Worm (Caenorhabditis elegans) whole organism, late embryonic: Measurements from ENCODE around the gene F25H9.2.

ENCODE experiments used
- C38D4.7 ChIP-seq: fragments of 200-800 bp; sonication (Bioruptor generic); optimal IDR thresholded peaks from 2 replicates; lab custom pipeline; 2018; ENCODE audit warnings: mild to moderate bottlenecking, missing genetic modification characterization, moderate library complexity, missing compliant biosample characterization
- F13H6.1 ChIP-seq: sonication (generic microtip); optimal IDR thresholded peaks from 2 replicates; lab custom pipeline; 2016; ENCODE audit warnings: missing genetic modification characterization, missing compliant biosample characterization
- K02D7.2 ChIP-seq: sonication (generic microtip); optimal IDR thresholded peaks from 2 replicates; lab custom pipeline; 2017; ENCODE audit warnings: mild to moderate bottlenecking, missing genetic modification characterization, missing compliant biosample characterization
- Y22D7AL.16 ChIP-seq: sonication (generic microtip); optimal IDR thresholded peaks from 2 replicates; lab custom pipeline; 2016; ENCODE audit warnings: missing genetic modification characterization, missing compliant biosample characterization
- ceh-14 ChIP-seq: sonication (generic microtip); optimal IDR thresholded peaks from 2 replicates; lab custom pipeline; 2016; ENCODE audit warnings: missing genotype, missing genetic modification characterization, missing compliant biosample characterization
- ceh-18 ChIP-seq: sonication (generic microtip); optimal IDR thresholded peaks from 2 replicates; lab custom pipeline; 2016; ENCODE audit warnings: missing genetic modification characterization, missing compliant biosample characterization
- ceh-2 ChIP-seq: sonication (generic microtip); optimal IDR thresholded peaks from 2 replicates; lab custom pipeline; 2016; ENCODE audit warnings: missing genotype, missing genetic modification characterization, missing compliant biosample characterization
- ceh-22 ChIP-seq: sonication (generic microtip); optimal IDR thresholded peaks from 2 replicates; lab custom pipeline; 2017; ENCODE audit warnings: missing biosample characterization, missing genetic modification characterization
- ceh-30 ChIP-seq: fragments of 150-350 bp; optimal IDR thresholded peaks from 2 replicates; lab custom pipeline; 2014; ENCODE audit warnings: missing biosample characterization, missing genetic modification characterization
- ceh-31 ChIP-seq: sonication (generic microtip); optimal IDR thresholded peaks from 2 replicates; lab custom pipeline; 2016; ENCODE audit warnings: missing genetic modification characterization, missing compliant biosample characterization
- ceh-34 ChIP-seq: sonication (generic microtip); optimal IDR thresholded peaks from 2 replicates; lab custom pipeline; 2016; ENCODE audit warnings: mild to moderate bottlenecking, missing genetic modification characterization, missing compliant biosample characterization
- ceh-45 ChIP-seq: fragments of 200-800 bp; sonication (Bioruptor generic); IDR thresholded peaks from 2 replicates; pipeline ENCODE4 v1.3.6; 2022; ENCODE audit warnings: missing genetic modification reagents, missing genetic modification characterization, missing compliant biosample characterization
- ceh-6 ChIP-seq: fragments of 200-800 bp; sonication (Bioruptor generic); optimal IDR thresholded peaks from 2 replicates; lab custom pipeline; 2018; ENCODE audit warnings: mild to moderate bottlenecking, missing genetic modification characterization, missing compliant biosample characterization
- dmd-4 ChIP-seq: sonication (generic microtip); optimal IDR thresholded peaks from 2 replicates; lab custom pipeline; 2016; ENCODE audit warnings: borderline replicate concordance, missing genetic modification characterization, missing compliant biosample characterization
- dve-1 ChIP-seq: sonication (generic microtip); optimal IDR thresholded peaks from 2 replicates; lab custom pipeline; 2017; ENCODE audit warnings: antibody characterized with exemption, mild to moderate bottlenecking, missing genetic modification characterization, missing compliant biosample characterization
- elt-2 ChIP-seq: sonication (generic microtip); optimal IDR thresholded peaks from 2 replicates; lab custom pipeline; 2016; ENCODE audit warnings: missing genetic modification reagents, missing genetic modification characterization, missing compliant biosample characterization
- elt-4 ChIP-seq: sonication (generic microtip); optimal IDR thresholded peaks from 2 replicates; lab custom pipeline; 2016; ENCODE audit warnings: missing genetic modification characterization, missing compliant biosample characterization
- ets-4 ChIP-seq: sonication (generic microtip); optimal IDR thresholded peaks from 2 replicates; lab custom pipeline; 2016; ENCODE audit warnings: missing genetic modification characterization, missing compliant biosample characterization
- eyg-1 ChIP-seq: sonication (generic microtip); optimal IDR thresholded peaks from 2 replicates; lab custom pipeline; 2016; ENCODE audit warnings: missing genotype, missing genetic modification characterization, missing compliant biosample characterization
- fax-1 ChIP-seq: sonication (generic microtip); optimal IDR thresholded peaks from 2 replicates; lab custom pipeline; 2016; ENCODE audit warnings: missing genotype, missing genetic modification characterization, missing compliant biosample characterization
- fkh-10 ChIP-seq: fragments of 150-350 bp; optimal IDR thresholded peaks from 2 replicates; lab custom pipeline; 2014; ENCODE audit warnings: missing biosample characterization, missing genetic modification reagents, missing genetic modification characterization
- fkh-6 ChIP-seq: sonication (generic microtip); optimal IDR thresholded peaks from 2 replicates; lab custom pipeline; 2016; ENCODE audit warnings: missing genetic modification characterization, missing compliant biosample characterization
- gmeb-2 ChIP-seq: sonication (generic microtip); optimal IDR thresholded peaks from 2 replicates; lab custom pipeline; 2016; ENCODE audit warnings: missing genetic modification characterization, inconsistent platforms, missing compliant biosample characterization
- hlh-13 ChIP-seq: fragments of 200-800 bp; sonication (Bioruptor generic); optimal IDR thresholded peaks from 2 replicates; lab custom pipeline; 2018; ENCODE audit warnings: mild to moderate bottlenecking, missing genetic modification characterization, missing compliant biosample characterization
- hlh-30 ChIP-seq: sonication (generic microtip); optimal IDR thresholded peaks from 2 replicates; lab custom pipeline; 2017; ENCODE audit warnings: antibody characterized with exemption, missing genetic modification characterization, missing compliant biosample characterization; ENCODE audit not compliant: insufficient read depth
- hlh-8 ChIP-seq: sonication (generic microtip); optimal IDR thresholded peaks from 2 replicates; lab custom pipeline; 2016; ENCODE audit warnings: missing genotype, missing genetic modification characterization, missing compliant biosample characterization
- lim-6 ChIP-seq: sonication (generic microtip); optimal IDR thresholded peaks from 2 replicates; lab custom pipeline; 2016; ENCODE audit warnings: missing genetic modification characterization, missing compliant biosample characterization
- madf-2 ChIP-seq: sonication (generic microtip); optimal IDR thresholded peaks from 2 replicates; lab custom pipeline; 2017; ENCODE audit warnings: missing genetic modification characterization, missing compliant biosample characterization
- nhr-232 ChIP-seq: sonication (generic microtip); optimal IDR thresholded peaks from 2 replicates; lab custom pipeline; 2016; ENCODE audit warnings: missing genetic modification characterization, missing compliant biosample characterization
- npax-4 ChIP-seq: sonication (generic microtip); optimal IDR thresholded peaks from 2 replicates; lab custom pipeline; 2016; ENCODE audit warnings: missing genetic modification characterization, missing compliant biosample characterization
- odd-2 ChIP-seq: sonication (generic microtip); optimal IDR thresholded peaks from 2 replicates; lab custom pipeline; 2017; ENCODE audit warnings: antibody characterized with exemption, mild to moderate bottlenecking, missing genetic modification characterization, missing compliant biosample characterization
- pax-1 ChIP-seq: fragments of 150-350 bp; optimal IDR thresholded peaks from 2 replicates; lab custom pipeline; 2014; ENCODE audit warnings: missing biosample characterization, missing genetic modification characterization
- pqm-1 ChIP-seq: sonication (generic microtip); optimal IDR thresholded peaks from 2 replicates; lab custom pipeline; 2016; ENCODE audit warnings: missing genetic modification characterization, missing compliant biosample characterization
- pros-1 ChIP-seq: fragments of 150-350 bp; optimal IDR thresholded peaks from 2 replicates; lab custom pipeline; 2014; ENCODE audit warnings: missing biosample characterization, missing genetic modification reagents, missing genetic modification characterization
- ref-2 ChIP-seq: sonication (generic microtip); optimal IDR thresholded peaks from 2 replicates; lab custom pipeline; 2016; ENCODE audit warnings: missing genetic modification characterization, missing compliant biosample characterization
- rnt-1 ChIP-seq: sonication (generic microtip); optimal IDR thresholded peaks from 2 replicates; lab custom pipeline; 2016; ENCODE audit warnings: missing genetic modification characterization, missing compliant biosample characterization
- sox-2 ChIP-seq: fragments of 200-800 bp; sonication (Bioruptor generic); IDR thresholded peaks from 2 replicates; pipeline ENCODE4 v1.3.6; 2022; ENCODE audit warnings: missing genetic modification reagents, missing genetic modification characterization, missing compliant biosample characterization
- sox-4 ChIP-seq: sonication (generic microtip); optimal IDR thresholded peaks from 2 replicates; lab custom pipeline; 2017; ENCODE audit warnings: mild to moderate bottlenecking, missing genetic modification characterization, inconsistent platforms, missing compliant biosample characterization
- tbx-2 ChIP-seq: sonication (generic microtip); optimal IDR thresholded peaks from 2 replicates; lab custom pipeline; 2016; ENCODE audit warnings: missing genetic modification characterization, missing compliant biosample characterization
- tbx-7 ChIP-seq: sonication (generic microtip); optimal IDR thresholded peaks from 2 replicates; lab custom pipeline; 2016; ENCODE audit warnings: missing genotype, missing genetic modification characterization, missing compliant biosample characterization
- unc-3 ChIP-seq, 2 experiments: fragments of 200-800 bp in 1 of 2; sonication (Bioruptor generic) in 1 of 2; sonication (generic microtip) in 1 of 2; conservative IDR thresholded peaks in 1 of 2; optimal IDR thresholded peaks in 1 of 2; 2 replicates each; pipeline versions ENCODE4 v1.3.6 to Lab custom; 2016 to 2022; ENCODE audit warnings: missing compliant biosample characterization in 2 of 2, missing genetic modification characterization in 2 of 2, missing genetic modification reagents in 1 of 2
- unc-42 ChIP-seq: sonication (generic microtip); optimal IDR thresholded peaks from 2 replicates; lab custom pipeline; 2016; ENCODE audit warnings: missing genotype, missing genetic modification characterization, missing compliant biosample characterization
- ztf-16 ChIP-seq: sonication (generic microtip); optimal IDR thresholded peaks from 2 replicates; lab custom pipeline; 2017; ENCODE audit warnings: missing genetic modification characterization, missing compliant biosample characterization

F25H9.2 gene

DNA sequence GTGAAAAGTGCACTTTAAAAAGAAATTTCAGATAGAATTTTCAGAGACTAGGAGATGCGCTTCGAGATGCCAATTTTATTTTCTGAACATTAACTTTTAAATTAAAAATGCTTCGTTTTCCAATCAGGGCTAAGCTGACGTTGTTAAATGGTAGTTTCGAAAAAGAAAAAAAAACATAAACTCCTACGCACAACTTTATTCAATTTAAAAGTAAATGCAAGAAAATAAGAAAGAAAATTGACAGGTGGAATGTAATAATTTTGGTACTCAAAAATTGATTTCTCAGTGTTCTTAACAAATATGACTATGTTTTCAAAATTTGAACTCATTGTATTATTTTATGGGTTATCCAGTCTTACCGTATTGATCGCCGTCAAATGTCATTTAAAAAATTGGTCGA lies 4.5 kb upstream of the F25H9.2 start, which contains the start of gene lurp-2:
Gene lurp-2 (plus strand): TSS at position 301 of the 400 bp plus-strand sequence.
- no peak for TF ChIP-seq ceh-34 (tag; lab: Kevin White, UChicago)
- TF ChIP-seq nhr-232 (tag; lab: Kevin White, UChicago) = no peak
- TF ChIP-seq ceh-6 = no peak
- no peak for TF ChIP-seq C38D4.7 (GFP tag; lab: Kevin White, UChicago)
- no peak for TF ChIP-seq odd-2
- TF ChIP-seq fkh-10 = no peak
- no peak for TF ChIP-seq fax-1 (tag; lab: Kevin White, UChicago)
- TF ChIP-seq pax-1 (tag; lab: Kevin White, UChicago) = no peak
- no peak for TF ChIP-seq ceh-14
- no peak for TF ChIP-seq tbx-7 (tag; lab: Kevin White, UChicago)
- TF ChIP-seq lim-6 (tag; lab: Kevin White, UChicago) = no peak
- no peak for TF ChIP-seq madf-2 (tag; lab: Kevin White, UChicago)
- TF ChIP-seq K02D7.2 (tag; lab: Kevin White, UChicago) = no peak
- TF ChIP-seq, all 69 proteins: peak for 0

DNA sequence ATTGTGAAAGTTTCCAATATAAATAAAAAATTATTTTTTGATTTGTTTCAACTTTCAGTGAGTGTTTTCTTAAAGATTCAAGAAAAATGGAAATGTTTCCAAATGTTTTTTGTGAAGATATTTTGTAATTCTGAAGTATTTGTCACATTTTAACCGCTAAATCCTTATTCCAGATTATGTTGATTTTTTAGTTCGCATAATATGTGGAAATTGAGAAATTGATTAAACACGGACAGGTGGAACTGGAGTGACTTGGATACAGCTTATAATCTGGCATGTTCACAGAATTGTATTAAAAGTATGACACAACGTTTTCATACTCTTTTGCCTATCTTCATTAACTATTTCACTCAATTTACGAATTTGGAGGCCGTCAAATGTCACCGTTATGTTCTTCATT lies 2.4 kb upstream of the F25H9.2 start, which contains the start of gene lurp-3:
Gene lurp-3 (plus strand): TSS at position 301 of the 400 bp plus-strand sequence.
- TF ChIP-seq pqm-1 (tag; lab: Kevin White, UChicago) = no peak
- TF ChIP-seq ceh-2 = no peak
- no peak for TF ChIP-seq sox-4 (tag; lab: Kevin White, UChicago)
- no peak for TF ChIP-seq hlh-8 (tag; lab: Kevin White, UChicago)
- TF ChIP-seq pros-1 (tag; lab: Kevin White, UChicago) = no peak
- TF ChIP-seq npax-4 = no peak
- TF ChIP-seq odd-2 = no peak
- TF ChIP-seq unc-42 (tag; lab: Kevin White, UChicago) = no peak
- no peak for TF ChIP-seq F13H6.1 (tag; lab: Kevin White, UChicago)
- no peak for TF ChIP-seq eyg-1 (tag; lab: Kevin White, UChicago)
- TF ChIP-seq ceh-6 = no peak
- no peak for TF ChIP-seq gmeb-2 (tag; lab: Kevin White, UChicago)
- TF ChIP-seq rnt-1 (tag; lab: Kevin White, UChicago) = no peak
- no peak for TF ChIP-seq madf-2 (tag; lab: Kevin White, UChicago)
- no peak for TF ChIP-seq elt-4 (tag; lab: Kevin White, UChicago)
- no peak for TF ChIP-seq unc-3 (GFP tag; conservative IDR thresholded peaks at IDR 0.05; lab: Robert Waterston, UW)
- TF ChIP-seq unc-3 (tag; optimal IDR thresholded peaks at IDR 0.05; lab: Kevin White, UChicago) = no peak

DNA sequence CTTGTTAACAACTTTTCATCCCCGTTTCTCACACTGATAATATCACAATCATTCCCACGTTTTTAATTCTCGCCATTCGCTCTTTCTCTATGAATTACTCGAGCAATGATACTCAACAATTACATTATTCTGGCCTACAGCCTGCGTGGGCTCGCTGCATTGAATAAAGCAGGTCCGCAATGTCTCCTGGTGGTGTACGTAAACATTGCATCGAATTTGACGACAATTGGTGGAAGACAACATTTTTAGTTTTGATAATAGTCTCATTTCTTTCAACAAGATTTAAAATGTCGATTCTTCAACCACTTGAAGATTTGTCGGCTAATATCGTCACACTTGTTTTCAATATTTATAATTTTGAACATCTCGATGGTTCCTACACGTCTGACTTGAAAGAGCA lies 1.4 kb downstream of the F25H9.2 start, which contains the start of gene bath-39:
Gene bath-39 (plus strand): TSS at position 137 of the 400 bp plus-strand sequence.
- TF ChIP-seq ceh-30 (tag; lab: Kevin White, UChicago) = no peak
- TF ChIP-seq rnt-1 (tag; lab: Kevin White, UChicago) = no peak
- TF ChIP-seq ceh-31 (tag; lab: Kevin White, UChicago) = peak; percentile 22
- TF ChIP-seq hlh-13 (GFP tag; lab: Kevin White, UChicago) = no peak
- TF ChIP-seq eyg-1 (tag; lab: Kevin White, UChicago) = no peak
- TF ChIP-seq tbx-2 (tag; lab: Kevin White, UChicago) = no peak
- TF ChIP-seq K02D7.2 (tag; lab: Kevin White, UChicago) = no peak
- TF ChIP-seq unc-42 (tag; lab: Kevin White, UChicago) = peak; percentile 75
- TF ChIP-seq fkh-6 = no peak
- TF ChIP-seq ceh-18 (tag; lab: Kevin White, UChicago) = no peak
- no peak for TF ChIP-seq ref-2 (tag; lab: Kevin White, UChicago)

DNA sequence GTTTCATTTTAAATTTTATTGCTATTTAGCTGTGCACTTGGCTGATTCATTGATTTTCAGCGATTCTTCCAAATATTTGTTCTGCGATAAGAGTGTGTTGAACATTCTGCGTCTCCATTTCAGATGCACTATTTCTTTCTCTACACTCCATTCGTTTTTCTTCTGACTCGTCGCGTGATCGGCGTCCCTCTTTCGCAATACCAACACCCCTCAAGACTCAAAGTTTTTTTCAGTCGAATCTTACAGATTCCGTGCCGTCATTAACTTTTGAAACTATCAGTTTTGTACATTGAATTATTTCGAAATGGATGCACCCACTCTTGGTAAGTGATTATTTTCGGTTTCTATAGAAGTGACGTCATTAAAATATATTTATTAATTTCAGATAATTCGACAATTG lies 5.1 kb downstream of the F25H9.2 start, which contains the start of gene frm-10:
Gene frm-10 (plus strand): TSS at position 234 of the 400 bp plus-strand sequence.
- TF ChIP-seq ceh-30 (tag; lab: Kevin White, UChicago) (no peak), pax-1 (tag; lab: Kevin White, UChicago) (no peak), ceh-6 (no peak), unc-3 (GFP tag; conservative IDR thresholded peaks at IDR 0.05; lab: Robert Waterston, UW) (no peak), unc-3 (tag; optimal IDR thresholded peaks at IDR 0.05; lab: Kevin White, UChicago) (no peak), ets-4 (peak; percentile 50), elt-2 (tag; lab: Kevin White, UChicago) (peak; percentile 63), tbx-2 (tag; lab: Kevin White, UChicago) (no peak), ceh-22 (tag; lab: Kevin White, UChicago) (no peak), fkh-10 (no peak), dve-1 (tag; lab: Kevin White, UChicago) (peak; percentile 22), sox-2 (GFP tag; lab: Robert Waterston, UW) (no peak), nhr-232 (tag; lab: Kevin White, UChicago) (no peak), hlh-30 (tag; lab: Kevin White, UChicago) (peak; percentile 87), Y22D7AL.16 (tag; lab: Kevin White, UChicago) (no peak), ztf-16 (no peak), pqm-1 (tag; lab: Kevin White, UChicago) (peak; percentile 75), pros-1 (tag; lab: Kevin White, UChicago) (no peak), dmd-4 (tag; lab: Kevin White, UChicago) (no peak), sox-4 (tag; lab: Kevin White, UChicago) (no peak), ceh-45 (GFP tag; lab: Robert Waterston, UW) (no peak)
